Worm (Caenorhabditis elegans): ENCODE data around the gene Y53F4B.9.

DNA sequence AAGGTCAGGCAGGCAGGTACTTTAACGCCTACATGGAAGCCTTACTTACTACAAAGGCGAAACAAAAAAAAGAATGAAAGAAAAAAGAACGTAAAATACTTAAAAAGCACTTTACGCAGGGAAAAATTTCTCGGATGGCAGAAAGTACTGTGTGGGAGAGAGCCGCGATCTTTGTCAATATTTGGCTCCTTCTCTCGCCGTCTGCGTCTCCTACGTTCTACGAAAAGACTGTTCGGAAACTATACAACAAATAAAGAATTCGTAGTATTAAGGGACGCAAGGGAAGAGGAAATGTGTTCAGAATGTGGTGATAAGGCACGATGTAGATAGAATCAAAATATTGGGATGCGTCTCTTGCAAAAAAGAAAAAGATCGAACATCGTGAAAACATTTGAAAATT lies 43.1 kb downstream of the Y53F4B.9 start:
- no peak for TF ChIP-seq nfya-1 (tag; optimal IDR thresholded peaks at IDR 0.05)
- TF ChIP-seq odd-2 (tag; optimal IDR thresholded peaks at IDR 0.05) = no peak
- TF ChIP-seq ama-1 (optimal IDR thresholded peaks at IDR 0.05) = no peak
- TF ChIP-seq pqm-1 (tag; optimal IDR thresholded peaks at IDR 0.05) = no peak
- TF ChIP-seq nhr-11 (tag; optimal IDR thresholded peaks at IDR 0.05) = no peak
- TF ChIP-seq hlh-30 (tag; optimal IDR thresholded peaks at IDR 0.05; ENCODE audit: insufficient read depth) = no peak
- no peak for TF ChIP-seq pros-1 (tag; optimal IDR thresholded peaks at IDR 0.05)
- TF ChIP-seq unc-86 (tag; optimal IDR thresholded peaks at IDR 0.05) = no peak
- TF ChIP-seq pax-1 (tag; optimal IDR thresholded peaks at IDR 0.05) = no peak
